Worm (Caenorhabditis elegans) whole organism, late embryonic: ENCODE measurements around the gene F29G6.1.

Experiments used
- C38D4.7 ChIP-seq: fragments of 200-800 bp; sonication (Bioruptor generic); optimal IDR thresholded peaks from 2 replicates; lab custom pipeline; 2018; ENCODE audit warnings: mild to moderate bottlenecking, missing genetic modification characterization, moderate library complexity, missing compliant biosample characterization
- K02D7.2 ChIP-seq: sonication (generic microtip); optimal IDR thresholded peaks from 2 replicates; lab custom pipeline; 2017; ENCODE audit warnings: mild to moderate bottlenecking, missing genetic modification characterization, missing compliant biosample characterization
- K09A11.1 ChIP-seq: sonication (generic microtip); optimal IDR thresholded peaks from 2 replicates; lab custom pipeline; 2017; ENCODE audit warnings: antibody characterized with exemption, mild to moderate bottlenecking, missing genetic modification characterization, missing compliant biosample characterization; ENCODE audit not compliant: insufficient read depth
- ahr-1 ChIP-seq: sonication (generic microtip); optimal IDR thresholded peaks from 2 replicates; lab custom pipeline; 2016; ENCODE audit warnings: missing genetic modification characterization, missing compliant biosample characterization
- ceh-18 ChIP-seq: sonication (generic microtip); optimal IDR thresholded peaks from 2 replicates; lab custom pipeline; 2016; ENCODE audit warnings: missing genetic modification characterization, missing compliant biosample characterization
- ceh-19 ChIP-seq: fragments of 200-800 bp; sonication (Bioruptor generic); optimal IDR thresholded peaks from 2 replicates; lab custom pipeline; 2018; ENCODE audit warnings: mild to moderate bottlenecking, missing genetic modification characterization, missing compliant biosample characterization
- ceh-2 ChIP-seq: sonication (generic microtip); optimal IDR thresholded peaks from 2 replicates; lab custom pipeline; 2016; ENCODE audit warnings: missing genotype, missing genetic modification characterization, missing compliant biosample characterization
- ceh-22 ChIP-seq: sonication (generic microtip); optimal IDR thresholded peaks from 2 replicates; lab custom pipeline; 2017; ENCODE audit warnings: missing biosample characterization, missing genetic modification characterization
- ceh-24 ChIP-seq: sonication (generic microtip); optimal IDR thresholded peaks from 2 replicates; lab custom pipeline; 2016; ENCODE audit warnings: mild to moderate bottlenecking, missing genetic modification characterization, missing compliant biosample characterization
- ceh-30 ChIP-seq: fragments of 150-350 bp; optimal IDR thresholded peaks from 2 replicates; lab custom pipeline; 2014; ENCODE audit warnings: missing biosample characterization, missing genetic modification characterization
- ceh-48 ChIP-seq: sonication (generic microtip); optimal IDR thresholded peaks from 2 replicates; lab custom pipeline; 2016; ENCODE audit warnings: missing genetic modification characterization, inconsistent platforms, missing compliant biosample characterization
- ceh-9 ChIP-seq: sonication (generic microtip); optimal IDR thresholded peaks from 2 replicates; lab custom pipeline; 2016; ENCODE audit warnings: mild to moderate bottlenecking, missing genetic modification characterization, inconsistent platforms, missing compliant biosample characterization
- che-1 ChIP-seq: sonication (generic microtip); optimal IDR thresholded peaks from 2 replicates; lab custom pipeline; 2016; ENCODE audit warnings: mild to moderate bottlenecking, missing genetic modification characterization, missing compliant biosample characterization
- dmd-4 ChIP-seq: sonication (generic microtip); optimal IDR thresholded peaks from 2 replicates; lab custom pipeline; 2016; ENCODE audit warnings: borderline replicate concordance, missing genetic modification characterization, missing compliant biosample characterization
- dve-1 ChIP-seq: sonication (generic microtip); optimal IDR thresholded peaks from 2 replicates; lab custom pipeline; 2017; ENCODE audit warnings: antibody characterized with exemption, mild to moderate bottlenecking, missing genetic modification characterization, missing compliant biosample characterization
- elt-2 ChIP-seq: sonication (generic microtip); optimal IDR thresholded peaks from 2 replicates; lab custom pipeline; 2016; ENCODE audit warnings: missing genetic modification reagents, missing genetic modification characterization, missing compliant biosample characterization
- eyg-1 ChIP-seq: sonication (generic microtip); optimal IDR thresholded peaks from 2 replicates; lab custom pipeline; 2016; ENCODE audit warnings: missing genotype, missing genetic modification characterization, missing compliant biosample characterization
- fax-1 ChIP-seq: sonication (generic microtip); optimal IDR thresholded peaks from 2 replicates; lab custom pipeline; 2016; ENCODE audit warnings: missing genotype, missing genetic modification characterization, missing compliant biosample characterization
- gmeb-2 ChIP-seq: sonication (generic microtip); optimal IDR thresholded peaks from 2 replicates; lab custom pipeline; 2016; ENCODE audit warnings: missing genetic modification characterization, inconsistent platforms, missing compliant biosample characterization
- hlh-13 ChIP-seq: fragments of 200-800 bp; sonication (Bioruptor generic); optimal IDR thresholded peaks from 2 replicates; lab custom pipeline; 2018; ENCODE audit warnings: mild to moderate bottlenecking, missing genetic modification characterization, missing compliant biosample characterization
- hlh-15 ChIP-seq: sonication (generic microtip); optimal IDR thresholded peaks from 2 replicates; lab custom pipeline; 2016; ENCODE audit warnings: missing genetic modification characterization, missing compliant biosample characterization
- hlh-6 ChIP-seq: sonication (generic microtip); optimal IDR thresholded peaks from 2 replicates; lab custom pipeline; 2016; ENCODE audit warnings: missing genotype, missing genetic modification characterization, missing compliant biosample characterization
- lin-11 ChIP-seq: fragments of 200-800 bp; sonication (Bioruptor generic); optimal IDR thresholded peaks from 2 replicates; lab custom pipeline; 2018; ENCODE audit warnings: mild to moderate bottlenecking, missing genetic modification characterization, missing compliant biosample characterization
- mec-3 ChIP-seq: sonication (generic microtip); optimal IDR thresholded peaks from 2 replicates; lab custom pipeline; 2016; ENCODE audit warnings: borderline replicate concordance, missing genetic modification characterization, missing compliant biosample characterization
- nfya-1 ChIP-seq: sonication (generic microtip); optimal IDR thresholded peaks from 2 replicates; lab custom pipeline; 2017; ENCODE audit warnings: missing genetic modification characterization, mild to moderate bottlenecking, missing compliant biosample characterization, antibody characterized with exemption, moderate library complexity
- nhr-11 ChIP-seq: fragments of 150-350 bp; optimal IDR thresholded peaks from 2 replicates; lab custom pipeline; 2014; ENCODE audit warnings: missing biosample characterization, missing genetic modification characterization
- npax-4 ChIP-seq: sonication (generic microtip); optimal IDR thresholded peaks from 2 replicates; lab custom pipeline; 2016; ENCODE audit warnings: missing genetic modification characterization, missing compliant biosample characterization
- odd-2 ChIP-seq: sonication (generic microtip); optimal IDR thresholded peaks from 2 replicates; lab custom pipeline; 2017; ENCODE audit warnings: antibody characterized with exemption, mild to moderate bottlenecking, missing genetic modification characterization, missing compliant biosample characterization
- pag-3 ChIP-seq: sonication (generic microtip); optimal IDR thresholded peaks from 2 replicates; lab custom pipeline; 2016; ENCODE audit warnings: missing compliant biosample characterization, missing genetic modification characterization, borderline replicate concordance
- pat-9 ChIP-seq: fragments of 200-800 bp; sonication (Bioruptor generic); optimal IDR thresholded peaks from 2 replicates; lab custom pipeline; 2018; ENCODE audit warnings: mild to moderate bottlenecking, missing genetic modification characterization, moderate library complexity, missing compliant biosample characterization
- pha-2 ChIP-seq: sonication (generic microtip); optimal IDR thresholded peaks from 2 replicates; lab custom pipeline; 2017; ENCODE audit warnings: mild to moderate bottlenecking, missing genetic modification characterization, missing compliant biosample characterization
- pqm-1 ChIP-seq: sonication (generic microtip); optimal IDR thresholded peaks from 2 replicates; lab custom pipeline; 2016; ENCODE audit warnings: missing genetic modification characterization, missing compliant biosample characterization
- pros-1 ChIP-seq: fragments of 150-350 bp; optimal IDR thresholded peaks from 2 replicates; lab custom pipeline; 2014; ENCODE audit warnings: missing biosample characterization, missing genetic modification reagents, missing genetic modification characterization
- ref-2 ChIP-seq: sonication (generic microtip); optimal IDR thresholded peaks from 2 replicates; lab custom pipeline; 2016; ENCODE audit warnings: missing genetic modification characterization, missing compliant biosample characterization
- rnt-1 ChIP-seq: sonication (generic microtip); optimal IDR thresholded peaks from 2 replicates; lab custom pipeline; 2016; ENCODE audit warnings: missing genetic modification characterization, missing compliant biosample characterization
- tbx-2 ChIP-seq: sonication (generic microtip); optimal IDR thresholded peaks from 2 replicates; lab custom pipeline; 2016; ENCODE audit warnings: missing genetic modification characterization, missing compliant biosample characterization
- ttx-3 ChIP-seq: sonication (generic microtip); optimal IDR thresholded peaks from 2 replicates; lab custom pipeline; 2016; ENCODE audit warnings: missing genetic modification reagents, missing genetic modification characterization, missing compliant biosample characterization

Gene F29G6.1

ce11 chrX:11478758-11479157 is 23.3 kb upstream of the F29G6.1 start:
- TF ChIP-seq ceh-9 (tag; lab: Kevin White, UChicago) (no peak), ceh-24 (tag; lab: Kevin White, UChicago) (no peak), ref-2 (tag; lab: Kevin White, UChicago) (no peak), ceh-30 (no peak), che-1 (tag; lab: Kevin White, UChicago) (no peak), pat-9 (tag; lab: Kevin White, UChicago) (no peak), ceh-48 (tag; lab: Kevin White, UChicago) (no peak), ceh-2 (tag; lab: Kevin White, UChicago) (no peak), pag-3 (tag; lab: Kevin White, UChicago) (no peak), C38D4.7 (GFP tag; lab: Kevin White, UChicago) (no peak), hlh-15 (tag; lab: Kevin White, UChicago) (no peak), odd-2 (tag; lab: Kevin White, UChicago) (no peak), tbx-2 (tag; lab: Kevin White, UChicago) (no peak), pha-2 (no peak), ceh-22 (tag; lab: Kevin White, UChicago) (no peak), rnt-1 (tag; lab: Kevin White, UChicago) (no peak), nhr-11 (tag; lab: Kevin White, UChicago) (no peak)

DNA sequence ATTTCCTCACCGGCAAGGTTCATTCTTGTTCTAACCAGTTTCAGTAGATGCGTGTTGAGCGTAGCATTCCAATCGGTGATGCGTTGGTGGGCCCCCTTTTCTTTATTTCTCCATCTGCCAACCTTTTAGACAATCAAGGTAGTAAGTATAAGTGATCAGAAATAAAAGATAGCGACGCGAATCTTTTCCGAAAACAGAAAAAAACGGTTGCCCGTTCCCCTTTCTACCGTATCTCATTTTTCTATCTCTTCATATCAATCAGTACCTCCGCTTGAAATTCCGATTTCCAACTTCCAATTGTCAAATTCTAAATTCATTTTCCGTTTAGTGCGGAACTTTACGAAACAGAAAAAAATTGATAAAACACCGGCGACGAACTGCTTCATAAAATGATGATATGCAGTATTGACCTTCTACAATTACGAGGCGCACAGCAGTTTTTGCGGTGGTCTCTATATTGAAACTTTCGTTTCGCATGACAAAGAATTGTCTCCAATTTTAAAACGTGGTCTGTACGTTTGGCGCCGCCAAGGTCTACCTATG is 22.7 kb upstream of the F29G6.1 start:
- no peak for TF ChIP-seq ceh-19 (GFP tag; lab: Kevin White, UChicago)
- no peak for TF ChIP-seq ceh-30
- TF ChIP-seq nhr-11 (tag; lab: Kevin White, UChicago), result no peak
- TF ChIP-seq pag-3 (tag; lab: Kevin White, UChicago), result no peak
- no peak for TF ChIP-seq odd-2 (tag; lab: Kevin White, UChicago)
- TF ChIP-seq npax-4, result no peak
- no peak for TF ChIP-seq K02D7.2
- no peak for TF ChIP-seq fax-1
- no peak for TF ChIP-seq lin-11
- TF ChIP-seq pros-1 (tag; lab: Kevin White, UChicago), result no peak

ce11 chrX:11480032-11480431 is 22.0 kb upstream of the F29G6.1 start:
- TF ChIP-seq K09A11.1 (tag; lab: Kevin White, UChicago) (no peak), ahr-1 (tag; lab: Kevin White, UChicago) (no peak), pqm-1 (no peak), pros-1 (tag; lab: Kevin White, UChicago) (no peak), hlh-13 (GFP tag; lab: Kevin White, UChicago) (no peak), eyg-1 (tag; lab: Kevin White, UChicago) (no peak), gmeb-2 (tag; lab: Kevin White, UChicago) (no peak), nfya-1 (tag; lab: Kevin White, UChicago) (no peak), ttx-3 (tag; lab: Kevin White, UChicago) (no peak), dmd-4 (no peak), ceh-48 (tag; lab: Kevin White, UChicago) (no peak), ceh-18 (tag; lab: Kevin White, UChicago) (no peak), odd-2 (tag; lab: Kevin White, UChicago) (no peak)
- TF ChIP-seq, all 69 proteins: peak for 0

- TF ChIP-seq elt-2 (tag; lab: Kevin White, UChicago) (no peak), mec-3 (tag; lab: Kevin White, UChicago) (no peak), hlh-6 (no peak), tbx-2 (tag; lab: Kevin White, UChicago) (no peak), dve-1 (no peak), ceh-9 (tag; lab: Kevin White, UChicago) (no peak), eyg-1 (tag; lab: Kevin White, UChicago) (no peak)
Observed at ce11 chrX:11480990-11481824, 20.9 kb upstream of the F29G6.1 start.
